Fruit fly (Drosophila melanogaster) whole organism, pupa: Measurements from ENCODE around the gene CG14395.

Source experiments
- CG10348 ChIP-seq: fragments of 200-800 bp; sonication (Bioruptor generic); IDR thresholded peaks from 2 replicates; pipeline ENCODE4 v1.3.6; 2022; ENCODE audit warnings: missing biosample characterization, missing genetic modification characterization
- CG13204 ChIP-seq: fragments of 200-800 bp; sonication (Bioruptor generic); optimal IDR thresholded peaks from 2 replicates; lab custom pipeline; 2018; ENCODE audit warnings: missing biosample characterization, mild to moderate bottlenecking, missing genetic modification characterization, moderate library complexity
- CG14655 ChIP-seq: fragments of 200-800 bp; sonication (Bioruptor generic); optimal IDR thresholded peaks from 3 replicates; lab custom pipeline; 2017; ENCODE audit warnings: mild to moderate bottlenecking, missing biosample characterization, missing genetic modification reagents, missing genetic modification characterization
- CG17806 ChIP-seq: fragments of 200-800 bp; sonication (Bioruptor generic); optimal IDR thresholded peaks from 2 replicates; lab custom pipeline; 2018; ENCODE audit warnings: missing biosample characterization, mild to moderate bottlenecking, missing genetic modification characterization, moderate library complexity
- CG8159 ChIP-seq: fragments of 200-800 bp; sonication (Bioruptor generic); optimal IDR thresholded peaks from 3 replicates; lab custom pipeline; 2018; ENCODE audit warnings: missing biosample characterization, mild to moderate bottlenecking, missing genetic modification characterization, moderate library complexity
- CG8301 ChIP-seq: fragments of 200-800 bp; sonication (Bioruptor generic); optimal IDR thresholded peaks from 2 replicates; lab custom pipeline; 2018; ENCODE audit warnings: missing biosample characterization, mild to moderate bottlenecking, missing genetic modification characterization
- EcR ChIP-seq: fragments of 200-800 bp; sonication (Bioruptor generic); optimal IDR thresholded peaks from 3 replicates; lab custom pipeline; 2019; ENCODE audit warnings: missing biosample characterization, missing genetic modification characterization, mild to moderate bottlenecking, moderate library complexity, missing genetic modification reagents
- Ets98B ChIP-seq: fragments of 200-800 bp; sonication (Bioruptor generic); IDR thresholded peaks from 2 replicates; pipeline ENCODE4 v1.3.6; 2022; ENCODE audit warnings: missing biosample characterization, missing genetic modification characterization
- Pif1B ChIP-seq: fragments of 200-800 bp; sonication (Bioruptor generic); optimal IDR thresholded peaks from 3 replicates; lab custom pipeline; 2016; ENCODE audit warnings: missing biosample characterization, missing genetic modification characterization
- Snoo ChIP-seq: fragments of 200-800 bp; sonication (Bioruptor generic); optimal IDR thresholded peaks from 3 replicates; lab custom pipeline; 2017; ENCODE audit warnings: missing biosample characterization, mild to moderate bottlenecking, missing genetic modification characterization, inconsistent platforms
- gl ChIP-seq: fragments of 200-800 bp; sonication (Bioruptor generic); optimal IDR thresholded peaks from 2 replicates; lab custom pipeline; 2018; ENCODE audit warnings: missing biosample characterization, mild to moderate bottlenecking, missing genetic modification characterization

- TF ChIP-seq CG10348 (GFP tag; lab: Robert Waterston, UW) (no peak), Pif1B (GFP tag; lab: Kevin White, UChicago) (no peak), gl (tag; lab: Kevin White, UChicago) (no peak), CG14655 (GFP tag; lab: Kevin White, UChicago) (no peak), EcR (no peak), CG17806 (no peak), Ets98B (GFP tag; lab: Robert Waterston, UW) (no peak), CG13204 (GFP tag; lab: Kevin White, UChicago) (no peak), Snoo (tag; lab: Kevin White, UChicago) (no peak), CG8159 (tag; lab: Kevin White, UChicago) (no peak), CG8301 (tag; lab: Kevin White, UChicago) (no peak)
Measured at dm6 chr3R:12645771-12646317, 16.8 kb upstream of the CG14395 start.
